Fruit fly (Drosophila melanogaster): ENCODE measurements around the gene CG5011.

CG5011 gene

DNA sequence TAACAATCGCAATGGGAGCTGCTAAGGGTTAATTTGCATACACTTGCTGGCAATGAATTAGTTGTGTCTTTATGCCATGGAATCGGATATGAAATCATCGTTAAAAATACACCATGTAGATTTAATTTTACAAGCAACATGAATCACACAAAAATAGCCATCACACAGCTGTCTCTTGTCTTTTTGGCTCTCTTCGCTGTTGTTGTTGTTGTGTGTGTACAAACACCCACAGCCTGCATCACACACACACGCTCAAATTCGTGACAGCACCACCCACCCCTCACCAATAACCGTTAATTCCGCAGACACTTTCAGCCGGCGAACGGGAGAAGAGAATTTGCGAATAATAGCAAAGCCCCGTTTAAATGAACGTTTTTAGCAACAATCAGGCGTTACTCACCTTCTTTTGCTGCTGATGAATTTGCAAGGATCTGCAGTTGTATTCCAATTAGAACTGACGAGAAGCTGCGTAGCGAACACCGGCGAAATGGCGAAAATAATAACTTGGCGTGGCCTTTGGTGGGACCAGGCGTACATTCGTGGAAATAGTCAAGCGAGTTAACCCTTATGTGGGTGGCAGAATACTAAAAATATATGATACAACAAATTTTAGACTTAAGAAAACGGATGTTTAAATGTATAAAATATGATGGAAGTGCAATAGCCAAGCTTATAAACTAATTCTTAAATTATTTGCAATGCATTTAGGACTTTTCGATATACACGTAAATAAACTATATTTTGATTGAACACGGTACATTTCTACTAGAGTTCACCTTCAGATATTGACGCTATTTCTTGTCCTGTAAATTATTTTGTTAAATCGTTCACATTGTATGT, 42.6 kb upstream of the CG5011 start, which contains the start of gene capt (continued):
- TF ChIP-seq Med (GFP tag) (peak; percentile 84), row (GFP tag; IDR thresholded peaks at IDR 0.05) (peak; percentile 94), CG7271 (tag; optimal IDR thresholded peaks at IDR 0.05) (no peak), MTF-1 (GFP tag; optimal IDR thresholded peaks at IDR 0.05; ENCODE audit: borderline replicate concordance) (no peak), CG1602 (GFP tag; optimal IDR thresholded peaks at IDR 0.05) (peak; percentile 22), CG2120 (GFP tag; optimal IDR thresholded peaks at IDR 0.05) (peak; percentile 74), CG17361 (GFP tag; IDR thresholded peaks at IDR 0.05) (peak; percentile 58; the same call in 2 of the 3 replicates), Lpt (GFP tag; optimal IDR thresholded peaks at IDR 0.05) (no peak), CG6689 (GFP tag; IDR thresholded peaks at IDR 0.05) (peak; percentile 68), chn (GFP tag; optimal IDR thresholded peaks at IDR 0.05) (peak; percentile 14), Camta (GFP tag; optimal IDR thresholded peaks at IDR 0.05) (no peak), zfh1 (GFP tag; IDR thresholded peaks at IDR 0.05) (0 out of 3 replicates have a peak, but pooled peaks have one; percentile 30), kni (GFP tag; optimal IDR thresholded peaks at IDR 0.05) (no peak), dmrt11E (tag; optimal IDR thresholded peaks at IDR 0.05) (peak; percentile 14), CG12104 (GFP tag; optimal IDR thresholded peaks at IDR 0.05) (peak; percentile 65), ERR (GFP tag; optimal IDR thresholded peaks at IDR 0.05) (no peak), Oli (tag; optimal IDR thresholded peaks at IDR 0.05) (peak; percentile 34), ci (GFP tag; IDR thresholded peaks at IDR 0.05) (peak; percentile 57; the same call in 1 of the 3 replicates), Dek (tag; optimal IDR thresholded peaks at IDR 0.05) (peak; percentile 26), CG13624 (GFP tag; optimal IDR thresholded peaks at IDR 0.05) (peak; percentile 36), rib (GFP tag; IDR thresholded peaks at IDR 0.05) (peak; percentile 88), CG31441 (GFP tag; IDR thresholded peaks at IDR 0.05) (peak; percentile 43; the same call in 1 of the 2 replicates), CkIIα-i1 (GFP tag; IDR thresholded peaks at IDR 0.05) (no peak), trem (tag; optimal IDR thresholded peaks at IDR 0.05) (peak; percentile 9), CG9932 (GFP tag; IDR thresholded peaks at IDR 0.05) (peak; percentile 81), Gsc (GFP tag; IDR thresholded peaks at IDR 0.05) (no peak), bab2 (GFP tag; optimal IDR thresholded peaks at IDR 0.05) (peak; percentile 40), kah (GFP tag; optimal IDR thresholded peaks at IDR 0.05) (peak; percentile 94), ham (GFP tag; IDR thresholded peaks at IDR 0.05) (no peak), CG15011 (GFP tag; optimal IDR thresholded peaks at IDR 0.05) (no peak), CG4404 (GFP tag; IDR thresholded peaks at IDR 0.05) (no peak), CG16779 (GFP tag; IDR thresholded peaks at IDR 0.05) (no peak), CG11723 (GFP tag; optimal IDR thresholded peaks at IDR 0.05) (peak; percentile 26), CG11247 (GFP tag; IDR thresholded peaks at IDR 0.05) (no peak; the same call in 1 of the 2 replicates), Adf1 (GFP tag; IDR thresholded peaks at IDR 0.05) (no peak), CG12769 (tag; optimal IDR thresholded peaks at IDR 0.05) (no peak), grau (tag; optimal IDR thresholded peaks at IDR 0.05) (peak; percentile 39), CG6791 (GFP tag; IDR thresholded peaks at IDR 0.05; ENCODE audit: partially characterized antibody) (no peak), CG15696 (tag; optimal IDR thresholded peaks at IDR 0.05) (peak; percentile 24), ind (GFP tag; optimal IDR thresholded peaks at IDR 0.05) (peak; percentile 52), lbe (GFP tag; optimal IDR thresholded peaks at IDR 0.05) (no peak), CG11456 (GFP tag; IDR thresholded peaks at IDR 0.05) (peak; percentile 62; the same call in 1 of the 3 replicates), odd (GFP tag; optimal IDR thresholded peaks at IDR 0.05) (no peak), Ada2b (GFP tag; IDR thresholded peaks at IDR 0.05) (peak; percentile 34; the same call in 1 of the 2 replicates), CG13775 (GFP tag; optimal IDR thresholded peaks at IDR 0.05) (peak; percentile 45), Fer3 (tag; optimal IDR thresholded peaks at IDR 0.05) (peak; percentile 22), jing (GFP tag; optimal IDR thresholded peaks at IDR 0.05) (no peak), CG16863 (GFP tag; optimal IDR thresholded peaks at IDR 0.05) (peak; percentile 12), jumu (GFP tag; optimal IDR thresholded peaks at IDR 0.05) (peak; percentile 29), Xrp1 (GFP tag; IDR thresholded peaks at IDR 0.05) (peak; percentile 18; the same call in 1 of the 2 replicates)

All from whole organism, embryonic.